Fruit fly (Drosophila melanogaster) whole organism, embryonic: Measurements from ENCODE around the gene CG31808.
A peak's percentile ranks its signal among the peaks of the same experiment; 100 is the strongest.

Experiments used
- Blimp-1 ChIP-seq: fragments of 200-800 bp; sonication (Bioruptor generic); optimal IDR thresholded peaks from 3 replicates; lab custom pipeline; 2018; ENCODE audit warnings: missing biosample characterization, missing genetic modification characterization, mild to moderate bottlenecking, moderate library complexity, missing genetic modification reagents
- CG10543 ChIP-seq: fragments of 200-800 bp; sonication (Bioruptor generic); optimal IDR thresholded peaks from 3 replicates; lab custom pipeline; 2017; ENCODE audit warnings: missing biosample characterization, mild to moderate bottlenecking, missing genetic modification characterization, moderate library complexity
- CG10979 ChIP-seq: fragments of 200-800 bp; sonication (Bioruptor generic); optimal IDR thresholded peaks from 2 replicates; lab custom pipeline; 2018; ENCODE audit warnings: missing biosample characterization, mild to moderate bottlenecking, missing genetic modification characterization, moderate library complexity
- CG12942 ChIP-seq: fragments of 200-800 bp; sonication (Bioruptor generic); optimal IDR thresholded peaks from 3 replicates; lab custom pipeline; 2016; ENCODE audit warnings: missing biosample characterization, missing genetic modification characterization
- CG17328 ChIP-seq: fragments of 200-800 bp; sonication (Bioruptor generic); IDR thresholded peaks from 2 replicates; pipeline ENCODE4 v1.3.6; 2022; ENCODE audit warnings: missing biosample characterization, missing genetic modification characterization
- CG17359 ChIP-seq: fragments of 200-800 bp; sonication (Bioruptor generic); optimal IDR thresholded peaks from 3 replicates; lab custom pipeline; 2018; ENCODE audit warnings: missing biosample characterization, mild to moderate bottlenecking, missing genetic modification characterization, moderate library complexity
- CG1832 ChIP-seq: fragments of 200-800 bp; sonication (Bioruptor generic); optimal IDR thresholded peaks from 2 replicates; lab custom pipeline; 2017; ENCODE audit warnings: missing biosample characterization, mild to moderate bottlenecking, missing genetic modification characterization, inconsistent platforms
- CG2678 ChIP-seq: fragments of 200-800 bp; sonication (Bioruptor generic); optimal IDR thresholded peaks from 3 replicates; lab custom pipeline; 2019; ENCODE audit warnings: missing biosample characterization, mild to moderate bottlenecking, missing genetic modification characterization, moderate library complexity
- CG31365 ChIP-seq: fragments of 200-800 bp; sonication (Bioruptor generic); optimal IDR thresholded peaks from 2 replicates; lab custom pipeline; 2018; ENCODE audit warnings: missing biosample characterization, mild to moderate bottlenecking, missing genetic modification characterization
- CG4360 ChIP-seq: fragments of 200-800 bp; sonication (Bioruptor generic); IDR thresholded peaks from 2 replicates; pipeline ENCODE4 v1.3.6; 2022; ENCODE audit warnings: missing biosample characterization, missing genetic modification characterization
- CG4730 ChIP-seq: fragments of 200-800 bp; sonication (Bioruptor generic); IDR thresholded peaks from 2 replicates; pipeline ENCODE4 v1.3.6; 2022; ENCODE audit warnings: missing biosample characterization, missing genetic modification characterization
- CG6272 ChIP-seq: fragments of 200-800 bp; sonication (Bioruptor generic); IDR thresholded peaks from 2 replicates; pipeline ENCODE4 v1.3.6; 2022; ENCODE audit warnings: missing biosample characterization, missing genetic modification characterization
- CG6654 ChIP-seq: fragments of 200-800 bp; sonication (Bioruptor generic); optimal IDR thresholded peaks from 2 replicates; lab custom pipeline; 2017; ENCODE audit warnings: missing biosample characterization, mild to moderate bottlenecking, missing genetic modification characterization
- CG7357 ChIP-seq: fragments of 200-800 bp; sonication (Bioruptor generic); IDR thresholded peaks from 3 replicates; pipeline ENCODE4 v1.3.6; 2022; ENCODE audit warnings: missing biosample characterization, missing genetic modification characterization
- CG9437 ChIP-seq: fragments of 200-800 bp; sonication (Bioruptor generic); optimal IDR thresholded peaks from 2 replicates; lab custom pipeline; 2018; ENCODE audit warnings: missing biosample characterization, mild to moderate bottlenecking, missing genetic modification characterization
- CG9609 ChIP-seq: fragments of 200-800 bp; sonication (Bioruptor generic); optimal IDR thresholded peaks from 3 replicates; lab custom pipeline; 2016; ENCODE audit warnings: missing biosample characterization, missing genetic modification characterization
- Camta ChIP-seq: fragments of 200-800 bp; sonication (Bioruptor generic); optimal IDR thresholded peaks from 2 replicates; lab custom pipeline; 2016; ENCODE audit warnings: missing biosample characterization, missing genetic modification characterization
- Dad ChIP-seq: fragments of 200-800 bp; sonication (Bioruptor generic); optimal IDR thresholded peaks from 3 replicates; lab custom pipeline; 2016; ENCODE audit warnings: missing biosample characterization, missing genetic modification characterization
- Dek ChIP-seq: fragments of 200-800 bp; sonication (Bioruptor generic); optimal IDR thresholded peaks from 3 replicates; lab custom pipeline; 2019; ENCODE audit warnings: missing biosample characterization, mild to moderate bottlenecking, missing genetic modification characterization, moderate library complexity
- Ets65A ChIP-seq: fragments of 200-800 bp; sonication (Bioruptor generic); peaks from one replicate; lab custom pipeline; 2016; ENCODE audit warnings: missing biosample characterization, missing genetic modification characterization
- Hmr ChIP-seq: fragments of 200-800 bp; sonication (Bioruptor generic); optimal IDR thresholded peaks from 3 replicates; lab custom pipeline; 2017; ENCODE audit warnings: mild to moderate bottlenecking, missing biosample characterization, missing genetic modification reagents, missing genetic modification characterization
- Hr78 ChIP-seq, 2 experiments: fragments of 200-800 bp in 1 of 2; fragments of >200 bp in 1 of 2; sonication (Bioruptor generic) in 1 of 2; optimal IDR thresholded peaks; 2 replicates each; lab custom pipeline; 2017 to 2019; ENCODE audit warnings: missing biosample characterization in 2 of 2, missing genetic modification characterization in 2 of 2, mild to moderate bottlenecking in 1 of 2, moderate library complexity in 1 of 2
- Mad ChIP-seq: fragments of 200-800 bp; sonication (Bioruptor generic); optimal IDR thresholded peaks from 2 replicates; lab custom pipeline; 2016; ENCODE audit warnings: missing biosample characterization, missing genetic modification characterization
- Nf-YC ChIP-seq: fragments of 200-800 bp; optimal IDR thresholded peaks from 3 replicates; lab custom pipeline; 2019; ENCODE audit warnings: missing biosample characterization, mild to moderate bottlenecking, missing genetic modification characterization, moderate library complexity
- NfI ChIP-seq: fragments of 200-800 bp; sonication (Bioruptor generic); optimal IDR thresholded peaks from 3 replicates; lab custom pipeline; 2018; ENCODE audit warnings: missing biosample characterization, mild to moderate bottlenecking, missing genetic modification characterization, moderate library complexity
- Rfx ChIP-seq: fragments of 200-800 bp; sonication (Bioruptor generic); IDR thresholded peaks from 2 replicates; pipeline ENCODE4 v1.3.6; 2022; ENCODE audit warnings: missing biosample characterization, missing genetic modification characterization
- Side ChIP-seq: fragments of 200-800 bp; sonication (Bioruptor generic); optimal IDR thresholded peaks from 2 replicates; lab custom pipeline; 2016; ENCODE audit warnings: missing biosample characterization, missing genetic modification characterization
- Sry-β ChIP-seq: fragments of 200-800 bp; sonication (Bioruptor generic); optimal IDR thresholded peaks from 2 replicates; lab custom pipeline; 2018; ENCODE audit warnings: missing biosample characterization, mild to moderate bottlenecking, missing genetic modification characterization, moderate library complexity
- Stat92E ChIP-seq, 3 experiments: fragments of >200 bp in 2 of 3; fragments of 200-800 bp in 1 of 3; sonication (Bioruptor generic) in 1 of 3; optimal IDR thresholded peaks; 2 replicates each; lab custom pipeline; 2017 to 2019; ENCODE audit warnings: missing biosample characterization in 3 of 3, missing genetic modification characterization in 3 of 3, mild to moderate bottlenecking in 1 of 3, moderate library complexity in 1 of 3
- Taf1 ChIP-seq: fragments of 200-800 bp; sonication (Bioruptor generic); IDR thresholded peaks from 2 replicates; pipeline ENCODE4 v1.3.6; 2022; ENCODE audit warnings: missing biosample characterization, missing genetic modification characterization
- Xrp1 ChIP-seq: fragments of 200-800 bp; sonication (Bioruptor generic); IDR thresholded peaks from 2 replicates; pipeline ENCODE4 v1.3.6; 2022; ENCODE audit warnings: missing biosample characterization, missing genetic modification characterization
- al ChIP-seq: fragments of 200-800 bp; sonication (Bioruptor generic); IDR thresholded peaks from 2 replicates; pipeline ENCODE4 v1.3.6; 2022; ENCODE audit warnings: missing biosample characterization, missing genetic modification characterization
- ara ChIP-seq: fragments of 200-800 bp; sonication (Bioruptor generic); IDR thresholded peaks from 2 replicates; pipeline ENCODE4 v1.3.6; 2022; ENCODE audit warnings: missing biosample characterization, missing genetic modification characterization
- dimm ChIP-seq: fragments of 200-800 bp; sonication (Bioruptor generic); IDR thresholded peaks from 2 replicates; pipeline ENCODE4 v1.3.6; 2022; ENCODE audit warnings: missing biosample characterization, missing genetic modification characterization
- gt ChIP-seq: fragments of 200-800 bp; sonication (Bioruptor generic); IDR thresholded peaks from 2 replicates; pipeline ENCODE4 v1.3.6; 2022; ENCODE audit warnings: missing biosample characterization, missing genetic modification characterization
- her ChIP-seq: fragments of 200-800 bp; sonication (Bioruptor generic); optimal IDR thresholded peaks from 2 replicates; lab custom pipeline; 2016; ENCODE audit warnings: missing biosample characterization, missing genetic modification characterization
- lbe ChIP-seq: fragments of 200-800 bp; sonication (Bioruptor generic); optimal IDR thresholded peaks from 2 replicates; lab custom pipeline; 2016; ENCODE audit warnings: missing biosample characterization, mild to moderate bottlenecking, missing genetic modification characterization
- lilli ChIP-seq: fragments of 200-800 bp; sonication (Bioruptor generic); optimal IDR thresholded peaks from 3 replicates; lab custom pipeline; 2016; ENCODE audit warnings: missing biosample characterization, missing genetic modification characterization
- mirr ChIP-seq: fragments of 200-800 bp; sonication (Bioruptor generic); optimal IDR thresholded peaks from 3 replicates; lab custom pipeline; 2018; ENCODE audit warnings: missing biosample characterization, mild to moderate bottlenecking, missing genetic modification characterization
- odd ChIP-seq: fragments of 200-800 bp; sonication (Bioruptor generic); optimal IDR thresholded peaks from 2 replicates; lab custom pipeline; 2017; ENCODE audit warnings: missing biosample characterization, mild to moderate bottlenecking, missing genetic modification characterization
- org-1 ChIP-seq: fragments of 200-800 bp; sonication (Bioruptor generic); optimal IDR thresholded peaks from 2 replicates; lab custom pipeline; 2017; ENCODE audit warnings: missing biosample characterization, missing genetic modification characterization
- pan ChIP-seq, 4 experiments: fragments of >200 bp in 3 of 4; fragments of 200-800 bp in 1 of 4; sonication (Bioruptor generic) in 1 of 4; optimal IDR thresholded peaks in 3 of 4; IDR thresholded peaks in 1 of 4; 2 replicates each; pipeline versions ENCODE4 v1.3.6 to Lab custom; 2017 to 2022; ENCODE audit warnings: missing biosample characterization in 2 of 4, missing genetic modification characterization in 2 of 4, mixed read lengths in 1 of 4
- pfk ChIP-seq: fragments of 200-800 bp; sonication (Bioruptor generic); optimal IDR thresholded peaks from 2 replicates; lab custom pipeline; 2018; ENCODE audit warnings: missing biosample characterization, mild to moderate bottlenecking, missing genetic modification characterization, moderate library complexity
- pum ChIP-seq: fragments of 200-800 bp; sonication (Bioruptor generic); optimal IDR thresholded peaks from 2 replicates; lab custom pipeline; 2016; ENCODE audit warnings: missing biosample characterization, missing genetic modification characterization
- ssp ChIP-seq: fragments of 200-800 bp; sonication (Bioruptor generic); IDR thresholded peaks from 2 replicates; pipeline ENCODE4 v1.3.6; 2022; ENCODE audit warnings: missing biosample characterization, missing genetic modification characterization
- tin ChIP-seq: fragments of 200-800 bp; sonication (Bioruptor generic); optimal IDR thresholded peaks from 3 replicates; lab custom pipeline; 2016; ENCODE audit warnings: missing biosample characterization, missing genetic modification characterization
- vvl ChIP-seq: fragments of 200-800 bp; sonication (Bioruptor generic); IDR thresholded peaks from 2 replicates; pipeline ENCODE4 v1.3.6; 2022; ENCODE audit warnings: missing biosample characterization, missing genetic modification characterization

CG31808 gene

DNA sequence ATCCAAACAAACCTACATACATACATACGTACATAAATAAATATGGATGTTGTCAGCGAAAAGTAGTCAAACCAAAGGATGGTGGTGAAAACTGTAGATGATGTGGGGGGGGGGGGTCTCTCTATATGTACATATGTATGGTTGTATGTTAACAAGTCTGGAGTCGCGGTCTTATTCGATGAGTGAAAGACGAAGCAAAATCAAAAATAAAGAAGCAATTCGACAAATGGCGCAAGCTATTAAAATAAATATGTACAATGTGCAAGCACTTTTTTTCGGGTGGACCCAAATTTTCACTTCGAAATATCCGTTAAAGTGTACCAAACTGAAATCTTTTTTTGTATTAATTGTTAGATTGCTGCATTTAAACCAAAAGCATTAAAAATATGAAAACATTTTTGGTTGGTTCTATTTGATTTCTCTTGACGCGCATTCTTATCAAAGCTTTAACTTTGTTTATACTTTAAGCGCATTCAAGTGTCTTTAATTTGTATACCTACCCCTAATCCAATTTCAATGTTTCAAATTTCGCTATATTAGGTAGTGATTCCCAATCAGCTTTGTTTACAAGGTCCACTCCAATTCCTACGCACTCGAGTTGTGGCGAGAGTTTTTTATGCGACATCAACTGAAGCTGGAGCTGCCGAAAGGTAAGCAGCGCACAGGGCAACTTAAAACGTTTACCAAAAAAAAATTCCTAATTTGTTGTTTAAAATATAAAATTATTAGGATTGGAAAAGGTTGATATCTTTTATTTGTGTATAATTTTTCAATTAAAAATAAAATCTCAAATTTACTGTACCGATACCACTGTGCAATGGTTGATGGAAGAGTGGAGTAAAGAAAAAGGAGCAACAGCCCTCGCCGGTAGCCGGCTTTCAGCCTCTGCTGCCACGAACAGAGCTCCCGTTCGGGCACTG, 31.8 kb downstream of the CG31808 start, which contains the start of gene CG31807 (continued):
- no peak for TF ChIP-seq Taf1
- peak; percentile 64 for TF ChIP-seq vvl (GFP tag; lab: Robert Waterston, UW)
- peak; percentile 76 for TF ChIP-seq lbe (GFP tag; lab: Kevin White, UChicago)
- 0 out of 2 replicates have a peak, but pooled peaks have one; percentile 9 for TF ChIP-seq ara
- TF ChIP-seq tin (GFP tag; lab: Kevin White, UChicago), result peak; percentile 16
- peak; percentile 76 for TF ChIP-seq odd (GFP tag; lab: Kevin White, UChicago)
- TF ChIP-seq Ets65A (GFP tag; lab: Kevin White, UChicago), result peak; percentile 88
- TF ChIP-seq CG9437 (GFP tag; lab: Kevin White, UChicago), result peak; percentile 78
- peak in 1 of 2 experiments; percentile 4 for TF ChIP-seq Hr78 (GFP tag; optimal IDR thresholded peaks at IDR 0.05; lab: Kevin White, UChicago)
- TF ChIP-seq Dek (tag; lab: Kevin White, UChicago), result peak; percentile 61
- peak; percentile 47 for TF ChIP-seq Side (GFP tag; lab: Kevin White, UChicago)
- peak; percentile 84 for TF ChIP-seq CG2678 (tag; lab: Kevin White, UChicago)
- TF ChIP-seq CG6654, result peak; percentile 58
- TF ChIP-seq her (GFP tag; lab: Kevin White, UChicago), result peak; percentile 78
- no peak for TF ChIP-seq CG1832 (GFP tag; lab: Kevin White, UChicago)
- TF ChIP-seq lilli (GFP tag; lab: Kevin White, UChicago), result peak; percentile 66
- peak; percentile 37 for TF ChIP-seq Rfx (GFP tag; lab: Robert Waterston, UW)
- TF ChIP-seq Nf-YC, result peak; percentile 47
- no peak for TF ChIP-seq Mad
- no peak for TF ChIP-seq CG31365 (tag; lab: Kevin White, UChicago)
- TF ChIP-seq CG6272 (GFP tag; lab: Robert Waterston, UW), result peak; percentile 58
- peak; percentile 13 for TF ChIP-seq mirr
- peak; percentile 73 for TF ChIP-seq Camta (GFP tag; lab: Kevin White, UChicago)
- TF ChIP-seq Blimp-1 (GFP tag; lab: Kevin White, UChicago), result peak; percentile 72
- TF ChIP-seq ssp, result 0 out of 2 replicates have a peak, but pooled peaks have one; percentile 18
- TF ChIP-seq al (GFP tag; lab: Robert Waterston, UW), result no peak
- TF ChIP-seq Sry-β (GFP tag; lab: Kevin White, UChicago), result peak; percentile 3
- TF ChIP-seq Xrp1, result peak; percentile 39; the same call in 1 of the 2 replicates
- no peak for TF ChIP-seq Stat92E (GFP tag; optimal IDR thresholded peaks at IDR 0.05; lab: Kevin White, UChicago)
- peak; percentile 35 for TF ChIP-seq CG10979 (tag; lab: Kevin White, UChicago)
- TF ChIP-seq CG17359 (tag; lab: Kevin White, UChicago), result peak; percentile 69
- TF ChIP-seq CG7357 (GFP tag; lab: Robert Waterston, UW), result peak; percentile 5; the same call in 1 of the 3 replicates
- no peak for TF ChIP-seq pfk (GFP tag; lab: Kevin White, UChicago)
- TF ChIP-seq CG4360 (GFP tag; lab: Robert Waterston, UW), result no peak
- peak; percentile 19 for TF ChIP-seq Dad (GFP tag; lab: Kevin White, UChicago)
- TF ChIP-seq org-1, result peak; percentile 80
- TF ChIP-seq CG4730, result peak; percentile 52
- TF ChIP-seq Hmr (GFP tag; lab: Kevin White, UChicago), result peak; percentile 82
- peak; percentile 35; the same call in 1 of the 2 replicates for TF ChIP-seq CG17328 (GFP tag; lab: Robert Waterston, UW)
- TF ChIP-seq gt, result no peak
- TF ChIP-seq pum (GFP tag; lab: Kevin White, UChicago), result peak; percentile 42
- TF ChIP-seq NfI, result peak; percentile 83
- TF ChIP-seq pan (optimal IDR thresholded peaks at IDR 0.05; lab: Kevin White, UChicago), result no peak
- TF ChIP-seq pan (GFP tag; optimal IDR thresholded peaks at IDR 0.05 in 1 of 2, IDR thresholded peaks at IDR 0.05 in 1 of 2), result peak in 1 of 2 experiments; percentile 44
- TF ChIP-seq CG9609 (GFP tag; lab: Kevin White, UChicago), result peak; percentile 45
- no peak; the same call in 1 of the 2 replicates for TF ChIP-seq dimm (GFP tag; lab: Robert Waterston, UW)
- TF ChIP-seq CG12942 (GFP tag; lab: Kevin White, UChicago), result peak; percentile 50
- TF ChIP-seq CG10543, result peak; percentile 38
